Fruit fly (Drosophila melanogaster) whole organism, prepupa: Measurements from ENCODE around the gene CG13258.

Experiments
- Blimp-1 ChIP-seq: fragments of 200-800 bp; sonication (Bioruptor generic); optimal IDR thresholded peaks from 3 replicates; lab custom pipeline; 2017; ENCODE audit warnings: missing biosample characterization, missing genetic modification characterization, mild to moderate bottlenecking, moderate library complexity, missing genetic modification reagents
- CG10631 ChIP-seq: fragments of 200-800 bp; sonication (Bioruptor generic); optimal IDR thresholded peaks from 2 replicates; lab custom pipeline; 2016; ENCODE audit warnings: missing biosample characterization, missing genetic modification characterization
- CG10669 ChIP-seq: fragments of 200-800 bp; sonication (Bioruptor generic); optimal IDR thresholded peaks from 3 replicates; lab custom pipeline; 2018; ENCODE audit warnings: missing biosample characterization, mild to moderate bottlenecking, missing genetic modification characterization, moderate library complexity
- CG11294 ChIP-seq: fragments of 200-800 bp; sonication (Bioruptor generic); IDR thresholded peaks from 2 replicates; pipeline ENCODE4 v1.3.6; 2022; ENCODE audit warnings: missing biosample characterization, missing genetic modification characterization
- CG11902 ChIP-seq: fragments of 200-800 bp; sonication (Bioruptor generic); optimal IDR thresholded peaks from 3 replicates; lab custom pipeline; 2016; ENCODE audit warnings: missing biosample characterization, missing genetic modification characterization
- CG15336 ChIP-seq: fragments of 200-800 bp; sonication (Bioruptor generic); IDR thresholded peaks from 2 replicates; pipeline ENCODE4 v1.3.6; 2022; ENCODE audit warnings: missing biosample characterization, missing genetic modification characterization
- CG1621 ChIP-seq: fragments of 200-800 bp; sonication (Bioruptor generic); optimal IDR thresholded peaks from 3 replicates; lab custom pipeline; 2018; ENCODE audit warnings: missing biosample characterization, mild to moderate bottlenecking, missing genetic modification characterization
- CG16779 ChIP-seq: fragments of 200-800 bp; sonication (Bioruptor generic); optimal IDR thresholded peaks from 3 replicates; lab custom pipeline; 2017; ENCODE audit warnings: missing biosample characterization, mild to moderate bottlenecking, missing genetic modification characterization
- CG3032 ChIP-seq: fragments of 200-800 bp; optimal IDR thresholded peaks from 2 replicates; lab custom pipeline; 2019; ENCODE audit warnings: missing biosample characterization, mild to moderate bottlenecking, missing genetic modification characterization, moderate library complexity
- CG31627 ChIP-seq: fragments of 200-800 bp; sonication (Bioruptor generic); optimal IDR thresholded peaks from 3 replicates; lab custom pipeline; 2016; ENCODE audit warnings: missing biosample characterization, missing genetic modification characterization
- CG32006 ChIP-seq: fragments of 200-800 bp; sonication (Bioruptor generic); optimal IDR thresholded peaks from 3 replicates; lab custom pipeline; 2017; ENCODE audit warnings: missing biosample characterization, mild to moderate bottlenecking, missing genetic modification characterization
- CG34406 ChIP-seq: fragments of 200-800 bp; sonication (Bioruptor generic); optimal IDR thresholded peaks from 3 replicates; lab custom pipeline; 2016; ENCODE audit warnings: missing biosample characterization, missing genetic modification characterization
- CG4318 ChIP-seq: fragments of 200-800 bp; sonication (Bioruptor generic); optimal IDR thresholded peaks from 3 replicates; lab custom pipeline; 2017; ENCODE audit warnings: missing biosample characterization, mild to moderate bottlenecking, missing genetic modification characterization
- CG6163 ChIP-seq: fragments of 200-800 bp; sonication (Bioruptor generic); IDR thresholded peaks from 3 replicates; pipeline ENCODE4 v1.3.6; 2022; ENCODE audit warnings: missing biosample characterization, missing genetic modification characterization
- CG6276 ChIP-seq: fragments of 200-800 bp; sonication (Bioruptor generic); optimal IDR thresholded peaks from 2 replicates; lab custom pipeline; 2017; ENCODE audit warnings: missing biosample characterization, mild to moderate bottlenecking, missing genetic modification characterization
- CG6808 ChIP-seq: fragments of 200-800 bp; sonication (Bioruptor generic); optimal IDR thresholded peaks from 3 replicates; lab custom pipeline; 2017; ENCODE audit warnings: missing biosample characterization, missing genetic modification characterization, mild to moderate bottlenecking, moderate library complexity, missing genetic modification reagents
- CG6854 ChIP-seq: fragments of 200-800 bp; sonication (Bioruptor generic); optimal IDR thresholded peaks from 2 replicates; lab custom pipeline; 2017; ENCODE audit warnings: missing biosample characterization, mild to moderate bottlenecking, missing genetic modification characterization
- CG7368 ChIP-seq: fragments of 200-800 bp; sonication (Bioruptor generic); optimal IDR thresholded peaks from 3 replicates; lab custom pipeline; 2016; ENCODE audit warnings: missing biosample characterization, missing genetic modification characterization
- CG8119 ChIP-seq: fragments of 200-800 bp; sonication (Bioruptor generic); IDR thresholded peaks from 3 replicates; pipeline ENCODE4 v1.3.6; 2022; ENCODE audit warnings: missing biosample characterization, missing genetic modification characterization
- CG8632 ChIP-seq: fragments of 200-800 bp; sonication (Bioruptor generic); optimal IDR thresholded peaks from 3 replicates; lab custom pipeline; 2016; ENCODE audit warnings: missing biosample characterization, missing genetic modification characterization
- CG9139 ChIP-seq: fragments of 200-800 bp; sonication (Bioruptor generic); optimal IDR thresholded peaks from 3 replicates; lab custom pipeline; 2017; ENCODE audit warnings: missing biosample characterization, mild to moderate bottlenecking, missing genetic modification characterization
- Eip75B ChIP-seq: fragments of 200-800 bp; sonication (Bioruptor generic); optimal IDR thresholded peaks from 3 replicates; lab custom pipeline; 2016; ENCODE audit warnings: missing biosample characterization, missing genetic modification characterization
- Eip78C ChIP-seq: fragments of 200-800 bp; sonication (Bioruptor generic); peaks from one replicate; lab custom pipeline; 2016; ENCODE audit warnings: missing biosample characterization, missing genetic modification characterization
- Eip93F ChIP-seq: fragments of 200-800 bp; sonication (Bioruptor generic); optimal IDR thresholded peaks from 2 replicates; lab custom pipeline; 2016; ENCODE audit warnings: missing biosample characterization, mild to moderate bottlenecking, missing genetic modification characterization
- Ets21C ChIP-seq: fragments of 200-800 bp; sonication (Bioruptor generic); optimal IDR thresholded peaks from 3 replicates; lab custom pipeline; 2016; ENCODE audit warnings: missing biosample characterization, missing genetic modification characterization
- Ets96B ChIP-seq: fragments of 200-800 bp; optimal IDR thresholded peaks from 2 replicates; lab custom pipeline; 2019; ENCODE audit warnings: missing biosample characterization, mild to moderate bottlenecking, missing genetic modification characterization, moderate library complexity
- Hr38 ChIP-seq: sonication (Bioruptor generic); optimal IDR thresholded peaks from 2 replicates; lab custom pipeline; 2016; ENCODE audit warnings: missing biosample characterization, missing genetic modification characterization
- Lpt ChIP-seq: fragments of 200-800 bp; sonication (Bioruptor generic); optimal IDR thresholded peaks from 3 replicates; lab custom pipeline; 2016; ENCODE audit warnings: missing biosample characterization, missing genetic modification characterization
- OdsH ChIP-seq: fragments of 200-800 bp; sonication (Bioruptor generic); optimal IDR thresholded peaks from 3 replicates; lab custom pipeline; 2016; ENCODE audit warnings: missing biosample characterization, missing genetic modification characterization
- Smox ChIP-seq: fragments of 200-800 bp; sonication (Bioruptor generic); optimal IDR thresholded peaks from 3 replicates; lab custom pipeline; 2016; ENCODE audit warnings: missing biosample characterization, missing genetic modification characterization
- Sox102F ChIP-seq: fragments of 200-800 bp; sonication (Bioruptor generic); optimal IDR thresholded peaks from 2 replicates; lab custom pipeline; 2016; ENCODE audit warnings: missing biosample characterization, mild to moderate bottlenecking, missing genetic modification characterization
- Sox14 ChIP-seq: fragments of 200-800 bp; sonication (Bioruptor generic); optimal IDR thresholded peaks from 3 replicates; lab custom pipeline; 2016; ENCODE audit warnings: missing biosample characterization, missing genetic modification characterization
- Sox15 ChIP-seq: fragments of 200-800 bp; sonication (Bioruptor generic); optimal IDR thresholded peaks from 3 replicates; lab custom pipeline; 2016; ENCODE audit warnings: missing biosample characterization, missing genetic modification characterization
- acj6 ChIP-seq: fragments of 200-800 bp; sonication (Bioruptor generic); optimal IDR thresholded peaks from 3 replicates; lab custom pipeline; 2016; ENCODE audit warnings: missing biosample characterization, missing genetic modification characterization
- eg ChIP-seq: fragments of 200-800 bp; sonication (Bioruptor generic); IDR thresholded peaks from 3 replicates; pipeline ENCODE4 v1.3.6; 2022; ENCODE audit warnings: missing biosample characterization, missing genetic modification characterization
- esn ChIP-seq: fragments of 200-800 bp; sonication (Bioruptor generic); optimal IDR thresholded peaks from 2 replicates; lab custom pipeline; 2016; ENCODE audit warnings: missing biosample characterization, mild to moderate bottlenecking, missing genetic modification characterization, moderate library complexity
- fd59A ChIP-seq: fragments of 200-800 bp; sonication (Bioruptor generic); optimal IDR thresholded peaks from 2 replicates; lab custom pipeline; 2017; ENCODE audit warnings: missing biosample characterization, mild to moderate bottlenecking, missing genetic modification characterization, missing genetic modification reagents
- fd85E ChIP-seq: fragments of 200-800 bp; sonication (Bioruptor generic); optimal IDR thresholded peaks from 3 replicates; lab custom pipeline; 2016; ENCODE audit warnings: missing biosample characterization, missing genetic modification characterization
- fkh ChIP-seq: fragments of 200-800 bp; sonication (Bioruptor generic); optimal IDR thresholded peaks from 3 replicates; lab custom pipeline; 2017; ENCODE audit warnings: missing biosample characterization, mild to moderate bottlenecking, missing genetic modification characterization, moderate library complexity
- lz ChIP-seq: fragments of 200-800 bp; sonication (Bioruptor generic); optimal IDR thresholded peaks from 3 replicates; lab custom pipeline; 2016; ENCODE audit warnings: missing biosample characterization, missing genetic modification characterization
- net ChIP-seq: fragments of 200-800 bp; sonication (Bioruptor generic); optimal IDR thresholded peaks from 3 replicates; lab custom pipeline; 2016; ENCODE audit warnings: missing biosample characterization, missing genetic modification characterization
- pdm3 ChIP-seq: fragments of 200-800 bp; sonication (Bioruptor generic); optimal IDR thresholded peaks from 3 replicates; lab custom pipeline; 2016; ENCODE audit warnings: missing biosample characterization, missing genetic modification characterization
- salr ChIP-seq, 2 experiments: fragments of 200-800 bp; sonication (Bioruptor generic); optimal IDR thresholded peaks; 3 replicates each; lab custom pipeline; 2016 to 2018; ENCODE audit warnings: missing biosample characterization in 2 of 2, missing genetic modification characterization in 2 of 2, mild to moderate bottlenecking in 1 of 2
- spab ChIP-seq: fragments of 200-800 bp; sonication (Bioruptor generic); optimal IDR thresholded peaks from 2 replicates; lab custom pipeline; 2017; ENCODE audit warnings: missing biosample characterization, mild to moderate bottlenecking, missing genetic modification characterization, missing genetic modification reagents
- ss ChIP-seq, 2 experiments: fragments of 200-800 bp; sonication (Bioruptor generic); optimal IDR thresholded peaks; 2 replicates in 1 of 2; 3 replicates in 1 of 2; lab custom pipeline; 2017 to 2018; ENCODE audit warnings: mild to moderate bottlenecking in 2 of 2, missing biosample characterization in 2 of 2, missing genetic modification characterization in 2 of 2, moderate library complexity in 1 of 2
- svp ChIP-seq: fragments of 200-800 bp; sonication (Bioruptor generic); peaks from one replicate; lab custom pipeline; 2016; ENCODE audit warnings: missing biosample characterization, missing genetic modification characterization
- topi ChIP-seq: fragments of 200-800 bp; sonication (Bioruptor generic); optimal IDR thresholded peaks from 3 replicates; lab custom pipeline; 2016; ENCODE audit warnings: missing biosample characterization, missing genetic modification characterization
- vri ChIP-seq: fragments of 200-800 bp; sonication (Bioruptor generic); optimal IDR thresholded peaks from 3 replicates; lab custom pipeline; 2016; ENCODE audit warnings: missing biosample characterization, mild to moderate bottlenecking, missing genetic modification characterization

CG13258 gene

dm6 chr2L:16325515-16326257 lies 32.9 kb upstream of the CG13258 start, which contains the start of gene cact (continued):
- TF ChIP-seq fkh (GFP tag; lab: Kevin White, UChicago) (peak; percentile 83), CG7368 (GFP tag; lab: Kevin White, UChicago) (peak; percentile 78), Sox15 (GFP tag; lab: Kevin White, UChicago) (peak; percentile 89), Blimp-1 (GFP tag; lab: Kevin White, UChicago) (peak; percentile 23), CG6163 (GFP tag; lab: Robert Waterston, UW) (peak; percentile 94), CG11902 (GFP tag; lab: Kevin White, UChicago) (peak; percentile 82), CG4318 (GFP tag; lab: Kevin White, UChicago) (peak; percentile 83), CG10669 (GFP tag; lab: Kevin White, UChicago) (peak; percentile 85), CG16779 (tag; lab: Kevin White, UChicago) (peak; percentile 84), CG3032 (tag; lab: Kevin White, UChicago) (peak; percentile 88), Ets96B (peak; percentile 93), Hr38 (GFP tag; lab: Kevin White, UChicago) (peak; percentile 59), Ets21C (peak; percentile 92), CG1621 (tag; lab: Kevin White, UChicago) (peak; percentile 68), esn (GFP tag; lab: Kevin White, UChicago) (peak; percentile 95), spab (GFP tag; lab: Kevin White, UChicago) (peak; percentile 69), net (GFP tag; lab: Kevin White, UChicago) (peak; percentile 93), topi (peak; percentile 92), CG8632 (GFP tag; lab: Kevin White, UChicago) (peak; percentile 88), acj6 (GFP tag; lab: Kevin White, UChicago) (peak; percentile 93), CG15336 (GFP tag; lab: Robert Waterston, UW) (peak; percentile 93), CG34406 (GFP tag; lab: Kevin White, UChicago) (peak; percentile 92), ss (GFP tag; optimal IDR thresholded peaks at IDR 0.05; lab: Kevin White, UChicago) (peak; percentile 53 to 60), pdm3 (GFP tag; lab: Kevin White, UChicago) (peak; percentile 94), CG31627 (GFP tag; lab: Kevin White, UChicago) (peak; percentile 97), salr (GFP tag; optimal IDR thresholded peaks at IDR 0.05; lab: Kevin White, UChicago) (peak; percentile 81), CG6808 (peak; percentile 68), Sox102F (GFP tag; lab: Kevin White, UChicago) (peak; percentile 92), CG11294 (GFP tag; lab: Robert Waterston, UW) (peak; percentile 86), fd85E (GFP tag; lab: Kevin White, UChicago) (peak; percentile 52), Eip75B (peak; percentile 95), Eip78C (GFP tag; lab: Kevin White, UChicago) (peak; percentile 98), OdsH (peak; percentile 94), Eip93F (GFP tag; lab: Kevin White, UChicago) (peak; percentile 91), eg (GFP tag; lab: Robert Waterston, UW) (peak; percentile 92), CG10631 (GFP tag; lab: Kevin White, UChicago) (peak; percentile 93)

dm6 chr2L:16324833-16325232 lies 32.0 kb upstream of the CG13258 start:
- TF ChIP-seq CG15336 (GFP tag; lab: Robert Waterston, UW) (peak; percentile 22; the same call in 1 of the 2 replicates), topi (no peak), vri (peak; percentile 22), Eip93F (GFP tag; lab: Kevin White, UChicago) (no peak), CG8119 (GFP tag; lab: Robert Waterston, UW) (no peak), CG6808 (peak; percentile 17), svp (GFP tag; lab: Kevin White, UChicago) (peak; percentile 89), Sox14 (GFP tag; lab: Kevin White, UChicago) (peak; percentile 41), Sox102F (GFP tag; lab: Kevin White, UChicago) (no peak), CG9139 (peak; percentile 48), CG6276 (peak; percentile 22), Eip75B (no peak), Smox (no peak), lz (GFP tag; lab: Kevin White, UChicago) (no peak), CG6163 (GFP tag; lab: Robert Waterston, UW) (peak; percentile 59; the same call in 2 of the 3 replicates), Sox15 (GFP tag; lab: Kevin White, UChicago) (no peak), Eip78C (GFP tag; lab: Kevin White, UChicago) (peak; percentile 76), CG32006 (GFP tag; lab: Kevin White, UChicago) (no peak), Lpt (GFP tag; lab: Kevin White, UChicago) (no peak), Blimp-1 (GFP tag; lab: Kevin White, UChicago) (peak; percentile 31), pdm3 (GFP tag; lab: Kevin White, UChicago) (no peak), fd59A (no peak), CG11902 (GFP tag; lab: Kevin White, UChicago) (no peak), CG6854 (GFP tag; lab: Kevin White, UChicago) (peak; percentile 45)
